Fruit fly (Drosophila melanogaster): ENCODE results near the gene Vta1.

Vta1 gene

DNA sequence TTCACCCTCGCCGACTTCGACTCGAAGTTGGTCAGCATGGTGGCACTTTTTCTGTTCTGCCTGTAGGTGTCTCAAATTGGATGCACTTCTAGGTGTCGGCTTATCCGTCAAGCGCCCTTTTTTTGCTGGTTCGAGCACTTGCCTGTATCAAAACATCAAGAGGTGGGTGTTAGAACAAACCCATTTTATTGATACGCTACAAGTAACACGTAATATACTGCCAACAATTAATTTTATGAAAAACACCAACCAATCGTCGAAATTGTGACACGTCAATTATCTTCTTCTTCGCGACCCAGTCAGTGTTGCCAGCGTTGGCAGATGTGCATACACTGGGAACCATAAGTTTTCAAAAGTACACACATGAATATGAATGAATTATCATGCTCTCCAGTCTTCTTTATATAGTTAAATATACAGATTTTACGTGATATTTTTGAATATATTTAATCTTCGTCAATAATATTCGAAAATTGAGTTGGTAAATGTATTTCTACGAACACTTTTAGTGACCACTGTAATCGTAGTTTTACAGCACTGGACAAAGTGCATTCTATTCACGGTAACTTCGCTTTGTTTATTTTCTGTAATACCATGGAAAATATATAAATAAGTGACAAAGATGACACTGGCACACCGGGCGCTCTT, 7.7 kb downstream of the Vta1 start, which contains the start of the genes alphaCOP and CG13919:
alphaCOP (minus strand) TSS at position 280 of the 648 bp plus-strand sequence.
CG13919 (plus strand) TSS at position 548 of the 648 bp plus-strand sequence.
- TF ChIP-seq Sin3A (optimal IDR thresholded peaks at IDR 0.05) (no peak), h (optimal IDR thresholded peaks at IDR 0.05) (no peak), Myc (optimal IDR thresholded peaks at IDR 0.05) (no peak), ttk (optimal IDR thresholded peaks at IDR 0.05) (no peak), insv (optimal IDR thresholded peaks at IDR 0.05) (no peak), psq (optimal IDR thresholded peaks at IDR 0.05) (no peak)

DNA sequence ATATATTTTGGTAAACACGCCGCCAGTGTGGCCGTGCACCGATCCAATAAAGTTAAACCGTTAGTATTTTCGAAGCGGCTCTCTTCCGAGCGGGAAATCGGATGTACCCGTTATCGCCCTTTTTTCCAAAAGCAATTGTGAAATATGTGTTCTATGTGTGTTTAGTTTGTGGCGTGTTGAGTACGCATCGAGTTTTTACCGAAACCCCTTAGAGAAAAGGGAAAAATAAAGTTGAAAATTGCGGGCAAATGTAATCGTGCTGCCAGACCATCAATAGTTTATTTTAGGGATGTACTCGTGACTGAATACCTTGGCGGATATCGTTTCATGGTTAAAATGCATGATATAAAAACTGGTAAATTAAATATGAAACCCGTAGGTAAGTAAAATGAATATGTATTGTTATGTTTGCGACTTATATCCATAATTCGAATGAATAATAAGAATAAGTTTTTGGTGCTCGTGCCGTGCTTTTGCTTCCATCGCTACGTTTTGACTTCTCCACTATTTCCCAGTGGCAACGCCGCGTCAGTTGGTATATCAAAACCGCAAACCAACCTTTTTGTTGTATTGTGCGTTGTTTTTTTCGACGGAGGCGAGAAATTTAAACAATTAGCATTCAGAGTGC, 13.4 kb downstream of the Vta1 start, which contains the start of the genes Mettl2 and Bgb:
Mettl2 (minus strand) TSS at position 51 of the 628 bp plus-strand sequence.
Bgb (plus strand) TSS at position 527 of the 628 bp plus-strand sequence.
- TF ChIP-seq ttk (optimal IDR thresholded peaks at IDR 0.05) (no peak), Sin3A (optimal IDR thresholded peaks at IDR 0.05) (no peak), psq (optimal IDR thresholded peaks at IDR 0.05) (no peak), insv (optimal IDR thresholded peaks at IDR 0.05) (no peak), h (optimal IDR thresholded peaks at IDR 0.05) (no peak), Myc (optimal IDR thresholded peaks at IDR 0.05) (no peak)

DNA sequence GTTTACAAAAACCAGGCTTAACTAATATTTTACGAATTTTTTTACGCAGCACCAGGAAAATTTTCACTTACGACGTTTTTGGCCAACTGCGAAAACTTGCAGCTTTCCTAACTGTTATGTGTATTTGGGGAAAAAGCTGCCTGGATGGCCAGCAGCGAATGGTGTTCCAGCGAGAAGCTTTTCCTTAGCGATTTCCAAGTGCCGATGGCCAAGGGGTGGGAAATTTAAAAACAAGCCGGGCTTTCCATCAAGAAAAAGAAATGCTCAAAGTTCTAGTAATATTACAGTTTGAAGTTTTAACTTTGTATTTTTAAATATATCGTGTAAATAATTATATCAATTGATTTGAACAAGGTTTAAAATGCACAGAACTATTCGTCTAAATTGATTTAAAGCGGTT, 15.0 kb downstream of the Vta1 start, which contains the start of gene nSyb:
nSyb (minus strand) TSS at position 101 of the 400 bp plus-strand sequence.
- no peak for TF ChIP-seq insv (optimal IDR thresholded peaks at IDR 0.05)
- no peak for TF ChIP-seq psq (optimal IDR thresholded peaks at IDR 0.05)
- TF ChIP-seq Sin3A (optimal IDR thresholded peaks at IDR 0.05) = no peak
- TF ChIP-seq Myc (optimal IDR thresholded peaks at IDR 0.05) = no peak
- TF ChIP-seq h (optimal IDR thresholded peaks at IDR 0.05) = no peak
- TF ChIP-seq ttk (optimal IDR thresholded peaks at IDR 0.05) = no peak

DNA sequence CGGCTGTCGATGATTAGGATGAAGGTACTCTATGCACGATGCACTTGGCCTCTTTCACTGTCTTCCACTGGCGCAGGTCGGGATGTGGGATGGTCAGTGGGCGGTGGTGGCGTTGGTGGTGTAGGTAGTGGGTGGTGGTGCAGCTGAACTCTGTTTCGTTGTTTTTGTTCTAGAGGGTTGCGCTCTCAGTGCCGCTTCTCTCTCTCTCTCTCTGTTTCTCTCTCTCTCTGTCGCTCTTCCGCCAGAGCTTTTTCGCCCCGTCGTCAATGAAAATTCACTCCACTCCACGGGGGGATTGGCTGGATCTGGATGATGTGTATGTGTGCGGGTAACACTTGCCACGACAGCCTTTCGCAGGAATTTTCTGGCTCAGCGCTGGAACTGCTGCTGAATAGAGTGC, 15.8 kb downstream of the Vta1 start:
- TF ChIP-seq Myc (optimal IDR thresholded peaks at IDR 0.05) (no peak), Sin3A (optimal IDR thresholded peaks at IDR 0.05) (no peak), psq (optimal IDR thresholded peaks at IDR 0.05) (no peak), ttk (optimal IDR thresholded peaks at IDR 0.05) (no peak), h (optimal IDR thresholded peaks at IDR 0.05) (no peak), insv (optimal IDR thresholded peaks at IDR 0.05) (no peak)

DNA sequence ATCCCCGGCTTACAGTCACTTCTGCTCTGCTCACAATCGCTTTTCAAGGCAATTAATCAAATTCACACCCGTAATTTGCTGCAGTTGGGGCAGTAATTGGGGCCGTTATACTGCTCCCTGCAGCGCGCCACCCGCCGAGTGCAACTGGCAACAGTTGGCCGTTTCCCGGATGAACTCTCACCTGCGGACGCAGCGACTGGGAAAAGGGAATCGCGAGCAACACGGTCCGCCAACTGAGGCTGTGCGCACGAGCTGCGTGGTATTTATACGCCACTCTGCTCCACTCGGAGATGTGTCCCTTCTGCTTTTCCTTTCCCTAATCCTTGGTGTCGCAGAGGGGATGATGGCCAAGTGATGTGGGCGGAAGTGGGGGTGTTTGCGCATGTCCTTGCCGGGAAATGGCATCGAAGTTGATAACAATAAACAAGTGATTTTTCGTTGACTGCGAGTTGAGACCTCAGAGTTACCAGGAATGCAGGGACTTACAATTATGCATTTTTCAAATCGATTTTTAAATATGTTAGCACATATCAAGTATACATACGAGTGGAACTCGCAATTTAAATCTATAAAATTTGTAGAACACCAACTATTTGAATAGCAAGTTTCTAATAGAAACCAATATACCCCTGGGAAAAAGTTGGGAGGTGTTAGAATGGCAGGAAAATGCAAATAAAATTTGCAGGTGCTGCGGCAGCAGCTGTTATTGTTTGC, 23.5 kb downstream of the Vta1 start, which contains the start of gene GC:
GC (minus strand) TSS at position 238 of the 714 bp plus-strand sequence.
- TF ChIP-seq Myc (optimal IDR thresholded peaks at IDR 0.05) = no peak
- TF ChIP-seq psq (optimal IDR thresholded peaks at IDR 0.05) = no peak
- no peak for TF ChIP-seq h (optimal IDR thresholded peaks at IDR 0.05)
- TF ChIP-seq Sin3A (optimal IDR thresholded peaks at IDR 0.05) = no peak
- no peak for TF ChIP-seq ttk (optimal IDR thresholded peaks at IDR 0.05)
- no peak for TF ChIP-seq insv (optimal IDR thresholded peaks at IDR 0.05)

DNA sequence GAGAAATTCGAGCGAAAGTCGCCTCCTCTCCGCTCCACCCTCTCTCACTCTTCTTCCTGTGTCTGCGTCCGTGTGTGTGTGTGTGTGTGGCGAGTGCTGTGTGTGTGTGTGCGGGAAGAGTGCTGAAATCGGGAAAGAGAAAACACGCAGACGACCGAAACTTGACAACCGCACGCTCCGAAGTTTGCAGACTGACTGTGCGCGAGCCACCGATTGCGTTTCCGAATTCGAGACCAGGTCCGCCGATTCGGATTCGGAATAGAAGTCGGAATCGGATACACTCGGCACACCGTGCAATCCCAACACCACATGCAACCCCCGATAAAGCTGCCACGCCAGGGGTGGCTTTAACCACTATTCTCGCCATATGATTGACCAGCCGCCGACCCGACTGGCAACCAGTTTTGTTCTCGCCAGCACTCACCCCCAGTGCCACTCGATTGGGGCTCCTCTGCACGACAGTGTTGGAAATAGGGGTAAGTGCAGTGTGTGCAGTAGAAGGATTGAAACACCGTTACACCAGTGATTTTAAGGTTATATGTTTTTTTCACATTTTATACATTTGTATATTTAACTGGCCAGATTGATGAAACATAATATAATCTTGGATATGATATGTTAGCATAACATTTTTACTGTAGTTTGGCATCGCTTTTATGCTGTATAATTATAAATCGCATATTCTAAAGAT, 24.4 kb downstream of the Vta1 start, which contains the start of gene CG13928:
CG13928 (minus strand) TSS at position 202 of the 691 bp plus-strand sequence.
- TF ChIP-seq insv (optimal IDR thresholded peaks at IDR 0.05) (no peak), Sin3A (optimal IDR thresholded peaks at IDR 0.05) (no peak), ttk (optimal IDR thresholded peaks at IDR 0.05) (no peak)

DNA sequence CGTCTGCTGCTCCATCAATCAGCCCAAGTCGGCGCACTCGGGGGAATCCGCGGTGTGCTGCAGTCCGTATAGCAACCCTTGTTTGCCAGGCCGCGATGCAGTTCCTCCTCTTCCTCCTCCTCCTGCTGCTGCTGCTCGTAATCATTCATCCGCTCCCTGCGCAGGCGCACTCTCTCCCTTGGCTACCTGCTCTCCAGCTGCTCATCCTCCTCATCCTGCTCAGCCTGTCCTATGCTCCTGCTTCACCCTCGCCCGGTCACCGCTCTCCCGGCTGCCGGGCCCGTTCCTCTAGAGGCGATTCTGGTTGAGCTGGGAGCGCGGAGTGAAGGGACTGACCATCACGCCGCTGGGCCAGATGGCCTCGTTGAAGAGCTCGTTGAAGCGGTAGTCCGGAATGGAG, 25.8 kb downstream of the Vta1 start:
- TF ChIP-seq Myc (optimal IDR thresholded peaks at IDR 0.05) (no peak), psq (optimal IDR thresholded peaks at IDR 0.05) (no peak), insv (optimal IDR thresholded peaks at IDR 0.05) (no peak), h (optimal IDR thresholded peaks at IDR 0.05) (no peak), ttk (optimal IDR thresholded peaks at IDR 0.05) (no peak), Sin3A (optimal IDR thresholded peaks at IDR 0.05) (no peak)

DNA sequence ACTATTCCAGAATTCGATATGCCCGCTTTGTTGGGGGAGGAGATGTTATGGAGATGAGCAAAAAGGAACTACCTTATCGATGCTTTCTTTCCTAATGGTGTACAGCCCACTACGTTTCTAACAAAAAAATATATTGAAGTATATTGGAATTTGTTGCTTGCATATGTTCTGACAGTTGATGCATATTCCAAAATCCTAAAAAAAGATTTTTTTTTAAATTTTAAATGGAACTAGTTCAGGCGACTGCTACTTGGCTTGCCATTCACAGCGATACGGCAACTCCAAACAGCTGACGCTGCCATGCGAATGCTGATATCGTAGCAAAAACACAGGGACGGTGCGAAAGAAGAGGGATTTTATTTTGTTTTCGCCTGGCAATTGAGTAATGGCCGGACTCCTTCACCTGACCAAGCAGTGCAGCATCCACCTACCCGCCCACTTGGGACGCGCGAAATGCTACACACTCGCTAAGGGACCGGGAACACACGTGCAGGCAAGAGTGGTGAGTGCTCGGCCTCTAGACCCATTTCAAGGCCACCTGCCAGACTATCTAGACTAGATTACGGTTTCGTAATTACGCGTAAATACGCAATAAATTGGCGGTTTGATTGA, 34.5 kb downstream of the Vta1 start, which contains the start of the genes CG13926, ABCB7 and CG33230:
CG13926 (minus strand) TSS at position 43 of the 612 bp plus-strand sequence.
ABCB7 (plus strand) TSS at position 299 of the 612 bp plus-strand sequence.
CG33230 (plus strand) TSS at position 299 of the 612 bp plus-strand sequence.
- TF ChIP-seq Myc (optimal IDR thresholded peaks at IDR 0.05) (no peak), ttk (optimal IDR thresholded peaks at IDR 0.05) (no peak), h (optimal IDR thresholded peaks at IDR 0.05) (no peak), insv (optimal IDR thresholded peaks at IDR 0.05) (no peak), Sin3A (optimal IDR thresholded peaks at IDR 0.05) (no peak), psq (optimal IDR thresholded peaks at IDR 0.05) (no peak)

DNA sequence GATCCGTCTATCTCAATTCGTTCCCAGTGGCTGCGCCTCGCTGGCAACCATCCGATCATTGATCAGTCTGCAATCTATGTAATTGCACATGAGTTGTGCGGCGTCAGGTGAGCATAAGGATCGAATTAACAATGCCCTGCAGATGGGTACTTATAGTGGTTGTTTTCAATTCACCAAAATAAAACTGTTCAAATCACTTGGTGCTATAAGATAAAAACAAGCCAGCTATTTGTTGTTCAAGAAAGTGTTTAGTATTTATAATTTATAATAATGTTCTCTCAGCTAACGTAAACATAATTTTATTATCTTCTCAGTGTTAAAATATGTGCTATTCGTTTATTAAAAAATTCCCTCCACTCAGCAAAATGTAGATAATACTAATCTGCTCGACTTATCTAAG, 37.0 kb downstream of the Vta1 start, which contains the start of gene CG12105:
CG12105 (minus strand) TSS at position 101 of the 400 bp plus-strand sequence.
- TF ChIP-seq h (optimal IDR thresholded peaks at IDR 0.05) = no peak
- no peak for TF ChIP-seq Sin3A (optimal IDR thresholded peaks at IDR 0.05)
- no peak for TF ChIP-seq psq (optimal IDR thresholded peaks at IDR 0.05)
- no peak for TF ChIP-seq ttk (optimal IDR thresholded peaks at IDR 0.05)
- no peak for TF ChIP-seq Myc (optimal IDR thresholded peaks at IDR 0.05)
- no peak for TF ChIP-seq insv (optimal IDR thresholded peaks at IDR 0.05)

DNA sequence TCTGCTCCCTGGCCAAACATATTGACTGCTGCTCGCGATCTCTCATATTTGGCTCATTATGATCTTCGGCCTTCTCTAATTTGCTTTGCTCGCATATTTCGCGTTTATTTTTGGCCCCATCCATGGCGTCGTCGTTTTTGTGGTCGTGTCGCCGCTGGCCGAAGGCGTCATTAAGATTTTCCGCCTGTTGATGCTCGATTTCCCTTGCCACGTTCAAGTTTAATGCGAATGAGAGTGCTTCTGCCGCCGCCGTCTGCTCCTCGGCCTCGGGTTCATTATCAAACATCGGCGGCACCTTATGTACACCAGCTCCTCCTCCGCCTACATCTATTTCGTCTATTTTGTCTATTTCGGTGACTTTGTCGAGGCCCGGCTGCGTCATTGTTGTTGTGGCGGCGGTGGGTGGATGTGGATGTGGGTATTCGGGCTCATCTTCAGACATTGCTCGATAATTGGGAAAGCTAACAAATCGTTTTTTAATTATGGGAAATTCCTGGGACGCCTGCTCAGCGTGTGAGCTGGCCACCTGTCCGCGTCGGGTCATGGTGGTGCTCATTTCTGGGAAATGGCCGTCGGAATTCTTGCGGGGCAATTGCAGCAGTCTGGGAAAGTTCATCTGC, 38.1 kb downstream of the Vta1 start:
- TF ChIP-seq psq (optimal IDR thresholded peaks at IDR 0.05) = no peak
- no peak for TF ChIP-seq insv (optimal IDR thresholded peaks at IDR 0.05)
- no peak for TF ChIP-seq Myc (optimal IDR thresholded peaks at IDR 0.05)
- TF ChIP-seq Sin3A (optimal IDR thresholded peaks at IDR 0.05) = no peak
- no peak for TF ChIP-seq h (optimal IDR thresholded peaks at IDR 0.05)
- no peak for TF ChIP-seq ttk (optimal IDR thresholded peaks at IDR 0.05)

Data from Kc167 (cell line).